Fruit fly (Drosophila melanogaster): Measurements from ENCODE around the gene CG4836.

- TF ChIP-seq psq (optimal IDR thresholded peaks at IDR 0.05) (no peak), EcR (GFP tag; optimal IDR thresholded peaks at IDR 0.05) (no peak), CG8478 (optimal IDR thresholded peaks at IDR 0.05) (no peak), Dll (optimal IDR thresholded peaks at IDR 0.05) (no peak), pan (optimal IDR thresholded peaks at IDR 0.05) (no peak)
Observed at dm6 chr3R:19997526-19998070, 16.1 kb upstream of the CG4836 start.

Data from whole organism.